Worm (Caenorhabditis elegans) whole organism, early embryonic: ENCODE results near the gene npr-30.

ENCODE experiments used
- B0310.2 ChIP-seq: sonication (generic microtip); optimal IDR thresholded peaks from 2 replicates; lab custom pipeline; 2016; ENCODE audit warnings: mild to moderate bottlenecking, missing genetic modification characterization, missing compliant biosample characterization
- F13C5.2 ChIP-seq: sonication (generic microtip); optimal IDR thresholded peaks from 2 replicates; lab custom pipeline; 2017; ENCODE audit warnings: mild to moderate bottlenecking, missing genetic modification characterization, inconsistent platforms, missing compliant biosample characterization
- aly-1 ChIP-seq: sonication (generic microtip); optimal IDR thresholded peaks from 2 replicates; lab custom pipeline; 2016; ENCODE audit warnings: missing genetic modification characterization, missing compliant biosample characterization
- ama-1 ChIP-seq: fragments of 150-350 bp; optimal IDR thresholded peaks from 2 replicates; lab custom pipeline; 2014
- ceh-13 ChIP-seq: fragments of 200-800 bp; sonication (Bioruptor generic); optimal IDR thresholded peaks from 2 replicates; lab custom pipeline; 2018; ENCODE audit warnings: mild to moderate bottlenecking, missing genetic modification characterization, missing compliant biosample characterization
- ceh-36 ChIP-seq: sonication (generic microtip); optimal IDR thresholded peaks from 2 replicates; lab custom pipeline; 2016; ENCODE audit warnings: missing genetic modification characterization, inconsistent platforms, missing compliant biosample characterization
- ets-7 ChIP-seq: sonication (generic microtip); optimal IDR thresholded peaks from 2 replicates; lab custom pipeline; 2016; ENCODE audit warnings: missing genotype, missing genetic modification characterization, missing compliant biosample characterization
- flt-1 ChIP-seq: fragments of 200-800 bp; sonication (Bioruptor generic); IDR thresholded peaks from 2 replicates; pipeline ENCODE4 v1.3.6; 2022; ENCODE audit warnings: missing genetic modification characterization, missing compliant biosample characterization
- hmbx-1 ChIP-seq: sonication (generic microtip); optimal IDR thresholded peaks from 2 replicates; lab custom pipeline; 2016; ENCODE audit warnings: mild to moderate bottlenecking, missing genetic modification characterization, missing compliant biosample characterization
- hmg-4 ChIP-seq: fragments of 200-800 bp; sonication (Bioruptor generic); optimal IDR thresholded peaks from 2 replicates; lab custom pipeline; 2018; ENCODE audit warnings: mild to moderate bottlenecking, missing genetic modification characterization, missing compliant biosample characterization
- hnd-1 ChIP-seq: sonication (generic microtip); optimal IDR thresholded peaks from 2 replicates; lab custom pipeline; 2016; ENCODE audit warnings: missing genetic modification characterization, missing compliant biosample characterization
- pes-1 ChIP-seq: fragments of 200-800 bp; sonication (Bioruptor generic); IDR thresholded peaks from 2 replicates; pipeline ENCODE4 v1.3.6; 2022; ENCODE audit warnings: missing genetic modification reagents, missing genetic modification characterization, missing compliant biosample characterization
- scrt-1 ChIP-seq: fragments of 200-800 bp; sonication (Bioruptor generic); IDR thresholded peaks from 2 replicates; pipeline ENCODE4 v1.3.6; 2022; ENCODE audit warnings: missing genetic modification characterization, missing compliant biosample characterization
- sea-1 ChIP-seq: fragments of 200-800 bp; sonication (Bioruptor generic); conservative IDR thresholded peaks from 2 replicates; pipeline ENCODE4 v1.3.6; 2022; ENCODE audit warnings: missing genetic modification characterization, missing compliant biosample characterization
- tbx-11 ChIP-seq: fragments of 200-800 bp; sonication (Bioruptor generic); IDR thresholded peaks from 2 replicates; pipeline ENCODE4 v1.3.6; 2022; ENCODE audit warnings: missing genetic modification characterization, missing compliant biosample characterization
- tbx-37 ChIP-seq: fragments of 200-800 bp; sonication (Bioruptor generic); conservative IDR thresholded peaks from 2 replicates; pipeline ENCODE4 v1.3.6; 2022; ENCODE audit warnings: missing genetic modification reagents, missing genetic modification characterization, missing compliant biosample characterization
- tra-4 ChIP-seq: sonication (generic microtip); optimal IDR thresholded peaks from 2 replicates; lab custom pipeline; 2017; ENCODE audit warnings: missing genetic modification characterization, missing compliant biosample characterization

Gene npr-30

ce11 chrIII:21276-21675, 18.2 kb downstream of the npr-30 start:
- no peak for TF ChIP-seq hmbx-1 (tag; lab: Kevin White, UChicago)
- no peak for TF ChIP-seq sea-1 (GFP tag; lab: Robert Waterston, UW)
- no peak for TF ChIP-seq ama-1 (lab: Kevin White, UChicago)
- no peak for TF ChIP-seq ceh-36 (tag; lab: Kevin White, UChicago)
- no peak for TF ChIP-seq aly-1 (tag; lab: Kevin White, UChicago)
- no peak for TF ChIP-seq hnd-1 (tag; lab: Kevin White, UChicago)
- TF ChIP-seq tra-4 (tag; lab: Kevin White, UChicago), result no peak
- no peak for TF ChIP-seq F13C5.2
- TF ChIP-seq pes-1 (GFP tag; lab: Robert Waterston, UW), result no peak
- TF ChIP-seq tbx-37, result no peak
- TF ChIP-seq ets-7, result no peak
- TF ChIP-seq tbx-11, result no peak
- no peak for TF ChIP-seq ceh-13 (GFP tag; lab: Kevin White, UChicago)
- no peak for TF ChIP-seq B0310.2 (tag; lab: Kevin White, UChicago)

- TF ChIP-seq B0310.2 (tag; lab: Kevin White, UChicago) (no peak), ama-1 (lab: Kevin White, UChicago) (no peak), aly-1 (tag; lab: Kevin White, UChicago) (no peak), sea-1 (GFP tag; lab: Robert Waterston, UW) (no peak), pes-1 (GFP tag; lab: Robert Waterston, UW) (no peak), tbx-11 (no peak), hmbx-1 (tag; lab: Kevin White, UChicago) (no peak), hmg-4 (GFP tag; lab: Kevin White, UChicago) (no peak), tbx-37 (no peak)
Measured at ce11 chrIII:23862-24261, 20.7 kb downstream of the npr-30 start, which contains the start of gene H10E21.5. TSS of gene H10E21.5 (minus strand) at chrIII:23962.

- TF ChIP-seq scrt-1 (GFP tag; lab: Robert Waterston, UW) (no peak), hnd-1 (tag; lab: Kevin White, UChicago) (no peak), flt-1 (GFP tag; lab: Robert Waterston, UW) (no peak), pes-1 (GFP tag; lab: Robert Waterston, UW) (no peak), sea-1 (GFP tag; lab: Robert Waterston, UW) (no peak), hmg-4 (GFP tag; lab: Kevin White, UChicago) (peak; percentile 41)
Measured at ce11 chrIII:25582-25996, 22.5 kb downstream of the npr-30 start.

- TF ChIP-seq sea-1 (GFP tag; lab: Robert Waterston, UW) (no peak), scrt-1 (GFP tag; lab: Robert Waterston, UW) (no peak), ceh-13 (GFP tag; lab: Kevin White, UChicago) (no peak), ceh-36 (tag; lab: Kevin White, UChicago) (no peak), F13C5.2 (no peak), tbx-37 (no peak), ama-1 (lab: Kevin White, UChicago) (no peak), hmbx-1 (tag; lab: Kevin White, UChicago) (no peak), pes-1 (GFP tag; lab: Robert Waterston, UW) (no peak), hmg-4 (GFP tag; lab: Kevin White, UChicago) (no peak), ets-7 (no peak), tra-4 (tag; lab: Kevin White, UChicago) (no peak), flt-1 (GFP tag; lab: Robert Waterston, UW) (no peak), tbx-11 (no peak), hnd-1 (tag; lab: Kevin White, UChicago) (no peak), B0310.2 (tag; lab: Kevin White, UChicago) (no peak), aly-1 (tag; lab: Kevin White, UChicago) (no peak)
Measured at ce11 chrIII:27341-27947, 24.3 kb downstream of the npr-30 start.

ce11 chrIII:28841-29240, 25.7 kb downstream of the npr-30 start:
- TF ChIP-seq F13C5.2 (no peak), sea-1 (GFP tag; lab: Robert Waterston, UW) (no peak), aly-1 (tag; lab: Kevin White, UChicago) (no peak), hnd-1 (tag; lab: Kevin White, UChicago) (no peak), tra-4 (tag; lab: Kevin White, UChicago) (no peak), scrt-1 (GFP tag; lab: Robert Waterston, UW) (no peak), tbx-11 (no peak), ceh-36 (tag; lab: Kevin White, UChicago) (no peak), pes-1 (GFP tag; lab: Robert Waterston, UW) (no peak), B0310.2 (tag; lab: Kevin White, UChicago) (no peak), hmbx-1 (tag; lab: Kevin White, UChicago) (no peak), ets-7 (no peak), ceh-13 (GFP tag; lab: Kevin White, UChicago) (no peak), tbx-37 (no peak)

- no peak for TF ChIP-seq ceh-36 (tag; lab: Kevin White, UChicago)
- no peak for TF ChIP-seq B0310.2 (tag; lab: Kevin White, UChicago)
- no peak for TF ChIP-seq scrt-1 (GFP tag; lab: Robert Waterston, UW)
- TF ChIP-seq ets-7, result no peak
- no peak for TF ChIP-seq ceh-13 (GFP tag; lab: Kevin White, UChicago)
- no peak for TF ChIP-seq hmg-4 (GFP tag; lab: Kevin White, UChicago)
- TF ChIP-seq hnd-1 (tag; lab: Kevin White, UChicago), result no peak
- no peak for TF ChIP-seq pes-1 (GFP tag; lab: Robert Waterston, UW)
- no peak for TF ChIP-seq sea-1 (GFP tag; lab: Robert Waterston, UW)
Measured at ce11 chrIII:29626-30025, 26.5 kb downstream of the npr-30 start.

- TF ChIP-seq aly-1 (tag; lab: Kevin White, UChicago) (no peak), tra-4 (tag; lab: Kevin White, UChicago) (no peak), scrt-1 (GFP tag; lab: Robert Waterston, UW) (no peak), tbx-11 (no peak), pes-1 (GFP tag; lab: Robert Waterston, UW) (no peak), ets-7 (no peak), hmbx-1 (tag; lab: Kevin White, UChicago) (no peak), ceh-13 (GFP tag; lab: Kevin White, UChicago) (no peak), ama-1 (lab: Kevin White, UChicago) (no peak), flt-1 (GFP tag; lab: Robert Waterston, UW) (no peak)
Measured at ce11 chrIII:30399-30798, 27.3 kb downstream of the npr-30 start.
